Worm (Caenorhabditis elegans): Measurements from ENCODE around the gene Y22D7AL.9.
A peak's percentile ranks its signal among the peaks of the same experiment; 100 is the strongest.

Gene Y22D7AL.9

ce11 chrIII:1603776-1604175 lies 10.1 kb downstream of the Y22D7AL.9 start:
- TF ChIP-seq fkh-10 (GFP tag; optimal IDR thresholded peaks at IDR 0.05) (no peak), egl-27 (tag; optimal IDR thresholded peaks at IDR 0.05) (no peak), skn-1 (tag; optimal IDR thresholded peaks at IDR 0.05) (no peak), pha-4 (tag; optimal IDR thresholded peaks at IDR 0.05) (no peak), ztf-11 (tag; optimal IDR thresholded peaks at IDR 0.05) (no peak), aly-2 (tag; optimal IDR thresholded peaks at IDR 0.05) (no peak), nhr-43 (tag; optimal IDR thresholded peaks at IDR 0.05; ENCODE audit: poor library complexity, severe bottlenecking) (no peak), ZK546.5 (tag; optimal IDR thresholded peaks at IDR 0.05) (no peak), lin-15B (tag; optimal IDR thresholded peaks at IDR 0.05) (no peak)

- TF ChIP-seq sea-2 (GFP tag; optimal IDR thresholded peaks at IDR 0.05) (no peak), nfya-1 (tag; optimal IDR thresholded peaks at IDR 0.05; ENCODE audit: insufficient read depth) (no peak), pha-4 (tag; optimal IDR thresholded peaks at IDR 0.05) (peak; percentile 87), lsy-12 (tag; optimal IDR thresholded peaks at IDR 0.05) (no peak), snpc-4 (tag; optimal IDR thresholded peaks at IDR 0.05) (peak; percentile 3), nhr-67 (tag; optimal IDR thresholded peaks at IDR 0.05) (no peak), elt-2 (tag; optimal IDR thresholded peaks at IDR 0.05) (peak; percentile 84), jun-1 (tag; optimal IDR thresholded peaks at IDR 0.05) (peak; percentile 70), pqm-1 (tag; optimal IDR thresholded peaks at IDR 0.05) (peak; percentile 92), nhr-77 (tag; optimal IDR thresholded peaks at IDR 0.05) (no peak)
Measured at ce11 chrIII:1602682-1603081, 11.2 kb downstream of the Y22D7AL.9 start.

DNA sequence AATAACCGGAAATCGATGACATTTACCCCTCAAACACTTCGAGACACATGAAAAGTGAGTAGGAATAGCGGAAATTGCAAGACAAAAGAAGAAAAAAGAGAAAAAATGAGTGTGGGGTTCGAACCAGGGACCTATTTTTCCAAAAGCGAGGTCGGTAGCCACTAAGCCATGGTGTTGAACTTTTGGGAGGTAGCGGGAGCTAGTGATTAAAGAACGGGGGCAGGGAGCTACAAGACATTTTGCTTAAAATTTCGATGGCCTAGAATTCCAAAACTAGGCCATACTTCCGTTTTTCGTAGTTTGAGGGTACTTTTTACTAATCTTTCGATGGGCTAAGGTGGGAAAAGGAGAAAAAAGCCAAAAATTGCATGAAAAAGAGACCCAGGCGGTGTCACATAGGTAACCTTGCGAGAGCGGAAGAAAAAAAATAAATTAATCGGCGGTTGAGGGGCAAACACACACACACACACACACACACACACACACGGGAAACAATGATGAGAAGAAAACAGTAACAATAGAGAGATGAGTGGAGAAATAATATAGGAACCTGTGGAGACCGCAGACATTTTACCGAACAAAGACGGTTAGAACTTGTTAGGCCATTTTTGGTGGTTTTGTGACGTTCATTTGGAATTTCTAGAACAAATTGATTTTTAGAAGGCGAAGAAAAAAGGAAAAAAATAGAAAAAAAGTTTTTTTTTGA lies 12.2 kb downstream of the Y22D7AL.9 start:
- no peak for TF ChIP-seq eor-1 (tag; optimal IDR thresholded peaks at IDR 0.05)
- no peak for TF ChIP-seq ztf-11 (tag; optimal IDR thresholded peaks at IDR 0.05)
- TF ChIP-seq pha-4 (tag; optimal IDR thresholded peaks at IDR 0.05) = peak; percentile 22
- peak; percentile 17 for TF ChIP-seq elt-2 (tag; optimal IDR thresholded peaks at IDR 0.05)
- TF ChIP-seq nhr-43 (tag; optimal IDR thresholded peaks at IDR 0.05; ENCODE audit: poor library complexity, severe bottlenecking) = peak; percentile 68
- peak; percentile 58 for TF ChIP-seq lsy-12 (tag; optimal IDR thresholded peaks at IDR 0.05)
- TF ChIP-seq daf-12 (tag; optimal IDR thresholded peaks at IDR 0.05) = no peak
- TF ChIP-seq nfya-1 (tag; optimal IDR thresholded peaks at IDR 0.05; ENCODE audit: insufficient read depth) = no peak
- TF ChIP-seq nhr-12 (tag; optimal IDR thresholded peaks at IDR 0.05) = no peak
- TF ChIP-seq lin-39 (tag; optimal IDR thresholded peaks at IDR 0.05) = peak; percentile 23
- TF ChIP-seq nhr-25 (tag; optimal IDR thresholded peaks at IDR 0.05) = peak; percentile 5
- TF ChIP-seq ztf-4 (tag; optimal IDR thresholded peaks at IDR 0.05) = no peak
- TF ChIP-seq tbx-2 (tag; optimal IDR thresholded peaks at IDR 0.05) = peak; percentile 19

ce11 chrIII:1600670-1601194 lies 13.1 kb downstream of the Y22D7AL.9 start, which contains the start of gene sms-3:
sms-3 (minus strand) TSS chrIII:1601144.
- peak; percentile 33 for TF ChIP-seq nhr-43 (tag; optimal IDR thresholded peaks at IDR 0.05; ENCODE audit: poor library complexity, severe bottlenecking)
- TF ChIP-seq tbx-2 (tag; optimal IDR thresholded peaks at IDR 0.05) = peak; percentile 18
- peak; percentile 8 for TF ChIP-seq nhr-23 (tag; optimal IDR thresholded peaks at IDR 0.05)
- peak; percentile 23 for TF ChIP-seq hmg-11 (tag; optimal IDR thresholded peaks at IDR 0.05)
- TF ChIP-seq snpc-4 (tag; optimal IDR thresholded peaks at IDR 0.05) = no peak
- TF ChIP-seq eor-1 (tag; optimal IDR thresholded peaks at IDR 0.05) = peak in 1 of 2 experiments; percentile 16
- TF ChIP-seq egl-5 (tag; optimal IDR thresholded peaks at IDR 0.05) = no peak

ce11 chrIII:1598927-1599326 lies 14.9 kb downstream of the Y22D7AL.9 start:
- TF ChIP-seq lin-15B (tag; optimal IDR thresholded peaks at IDR 0.05) = peak; percentile 47
- no peak for TF ChIP-seq daf-12 (tag; optimal IDR thresholded peaks at IDR 0.05)

- TF ChIP-seq lin-15B (tag; optimal IDR thresholded peaks at IDR 0.05) (peak; percentile 34), nfya-1 (tag; optimal IDR thresholded peaks at IDR 0.05; ENCODE audit: insufficient read depth) (peak; percentile 75), pha-4 (tag; optimal IDR thresholded peaks at IDR 0.05) (no peak), egl-5 (tag; optimal IDR thresholded peaks at IDR 0.05) (peak; percentile 18), snpc-4 (tag; optimal IDR thresholded peaks at IDR 0.05) (no peak), hmg-11 (tag; optimal IDR thresholded peaks at IDR 0.05) (peak; percentile 90), lin-39 (tag; optimal IDR thresholded peaks at IDR 0.05) (peak; percentile 44)
Measured at ce11 chrIII:1591681-1592080, 22.2 kb downstream of the Y22D7AL.9 start.
